Worm (Caenorhabditis elegans) whole organism, young adult: ENCODE results near the gene C06A8.6.

Experiments used
- C06A6.2 ChIP-seq: fragments of 200-800 bp; sonication (Bioruptor generic); conservative IDR thresholded peaks from 2 replicates; pipeline ENCODE4 v1.3.6; 2022; ENCODE audit warnings: missing genetic modification characterization, missing compliant biosample characterization
- D2030.7 ChIP-seq: fragments of 200-800 bp; sonication (Bioruptor generic); IDR thresholded peaks from 2 replicates; pipeline ENCODE4 v1.3.6; 2022; ENCODE audit warnings: missing genetic modification reagents, missing genetic modification characterization, missing compliant biosample characterization
- F22D6.2 ChIP-seq: sonication (generic microtip); optimal IDR thresholded peaks from 2 replicates; lab custom pipeline; 2016; ENCODE audit warnings: mild to moderate bottlenecking, missing genetic modification characterization, missing compliant biosample characterization
- F23B12.7 ChIP-seq: sonication (generic microtip); optimal IDR thresholded peaks from 2 replicates; lab custom pipeline; 2017; ENCODE audit warnings: missing genetic modification characterization, mild to moderate bottlenecking, missing compliant biosample characterization, antibody characterized with exemption, moderate library complexity; ENCODE audit not compliant: insufficient read depth
- K11D2.4 ChIP-seq: fragments of 200-800 bp; sonication (Bioruptor generic); IDR thresholded peaks from 2 replicates; pipeline ENCODE4 v1.3.6; 2022; ENCODE audit warnings: missing genetic modification reagents, missing genetic modification characterization, missing compliant biosample characterization
- Y56A3A.18 ChIP-seq: fragments of 200-800 bp; sonication (Bioruptor generic); IDR thresholded peaks from 2 replicates; pipeline ENCODE4 v1.3.6; 2022; ENCODE audit warnings: missing genetic modification reagents, missing genetic modification characterization, missing compliant biosample characterization
- Y95B8A.8 ChIP-seq: fragments of 200-800 bp; sonication (Bioruptor generic); IDR thresholded peaks from 2 replicates; pipeline ENCODE4 v1.3.6; 2022; ENCODE audit warnings: missing genetic modification reagents, missing genetic modification characterization, missing compliant biosample characterization
- attf-3 ChIP-seq: fragments of 200-800 bp; sonication (Bioruptor generic); conservative IDR thresholded peaks from 2 replicates; pipeline ENCODE4 v1.3.6; 2022; ENCODE audit warnings: missing genetic modification reagents, missing genetic modification characterization, missing compliant biosample characterization
- attf-5 ChIP-seq: fragments of 200-800 bp; sonication (Bioruptor generic); optimal IDR thresholded peaks from 2 replicates; lab custom pipeline; 2018; ENCODE audit warnings: mild to moderate bottlenecking, missing genetic modification characterization, missing compliant biosample characterization
- cebp-1 ChIP-seq, 2 experiments: fragments of 200-800 bp in 1 of 2; sonication (Bioruptor generic) in 1 of 2; sonication (generic microtip) in 1 of 2; IDR thresholded peaks in 1 of 2; optimal IDR thresholded peaks in 1 of 2; 2 replicates each; pipeline versions ENCODE4 v1.3.6 to Lab custom; 2017 to 2022; ENCODE audit warnings: missing compliant biosample characterization in 2 of 2, missing genetic modification characterization in 2 of 2, mild to moderate bottlenecking in 1 of 2, missing genetic modification reagents in 1 of 2, moderate library complexity in 1 of 2
- ceh-100 ChIP-seq: fragments of 200-800 bp; sonication (Bioruptor generic); IDR thresholded peaks from 2 replicates; pipeline ENCODE4 v1.3.6; 2022; ENCODE audit warnings: missing genetic modification reagents, missing genetic modification characterization, missing compliant biosample characterization
- ceh-58 ChIP-seq: fragments of 200-800 bp; sonication (Bioruptor generic); IDR thresholded peaks from 2 replicates; pipeline ENCODE4 v1.3.6; 2022; ENCODE audit warnings: missing genetic modification characterization, missing compliant biosample characterization
- chd-7 ChIP-seq: sonication (generic microtip); optimal IDR thresholded peaks from 2 replicates; lab custom pipeline; 2016; ENCODE audit warnings: mild to moderate bottlenecking, missing genetic modification characterization, moderate library complexity, missing compliant biosample characterization
- dox-1 ChIP-seq: fragments of 200-800 bp; sonication (Bioruptor generic); IDR thresholded peaks from 2 replicates; pipeline ENCODE4 v1.3.6; 2022; ENCODE audit warnings: missing genetic modification reagents, missing genetic modification characterization, missing compliant biosample characterization
- egl-44 ChIP-seq: fragments of 200-800 bp; sonication (Bioruptor generic); IDR thresholded peaks from 2 replicates; pipeline ENCODE4 v1.3.6; 2022; ENCODE audit warnings: missing genetic modification reagents, missing genetic modification characterization, missing compliant biosample characterization
- egrh-3 ChIP-seq: fragments of 200-800 bp; sonication (Bioruptor generic); IDR thresholded peaks from 2 replicates; pipeline ENCODE4 v1.3.6; 2022; ENCODE audit warnings: missing genetic modification reagents, missing genetic modification characterization, missing compliant biosample characterization
- ekl-4 ChIP-seq: fragments of 200-800 bp; sonication (Bioruptor generic); IDR thresholded peaks from 2 replicates; pipeline ENCODE4 v1.3.6; 2022; ENCODE audit warnings: missing genetic modification reagents, missing genetic modification characterization, missing compliant biosample characterization
- ets-4 ChIP-seq: fragments of 200-800 bp; sonication (Bioruptor generic); optimal IDR thresholded peaks from 2 replicates; lab custom pipeline; 2018; ENCODE audit warnings: mild to moderate bottlenecking, missing genetic modification characterization, missing compliant biosample characterization
- fkh-3 ChIP-seq: sonication (generic microtip); optimal IDR thresholded peaks from 2 replicates; lab custom pipeline; 2016; ENCODE audit warnings: mild to moderate bottlenecking, missing genetic modification characterization, missing compliant biosample characterization
- gei-17 ChIP-seq: fragments of 200-800 bp; sonication (Bioruptor generic); optimal IDR thresholded peaks from 2 replicates; lab custom pipeline; 2018; ENCODE audit warnings: mild to moderate bottlenecking, missing genetic modification characterization, missing compliant biosample characterization
- hlh-12 ChIP-seq: sonication (generic microtip); optimal IDR thresholded peaks from 2 replicates; lab custom pipeline; 2016; ENCODE audit warnings: missing genetic modification characterization, missing compliant biosample characterization
- let-526 ChIP-seq: fragments of 200-800 bp; sonication (Bioruptor generic); IDR thresholded peaks from 2 replicates; pipeline ENCODE4 v1.3.6; 2022; ENCODE audit warnings: missing genetic modification reagents, missing genetic modification characterization, missing compliant biosample characterization
- lin-54 ChIP-seq: fragments of 200-800 bp; sonication (Bioruptor generic); optimal IDR thresholded peaks from 2 replicates; lab custom pipeline; 2018; ENCODE audit warnings: mild to moderate bottlenecking, missing genetic modification characterization, missing compliant biosample characterization
- lsy-27 ChIP-seq: sonication (generic microtip); optimal IDR thresholded peaks from 2 replicates; lab custom pipeline; 2017; ENCODE audit warnings: missing genetic modification characterization, mild to moderate bottlenecking, missing compliant biosample characterization, antibody characterized with exemption, missing genotype, borderline replicate concordance; ENCODE audit not compliant: insufficient read depth
- mcd-1 ChIP-seq: fragments of 200-800 bp; sonication (Bioruptor generic); IDR thresholded peaks from 2 replicates; pipeline ENCODE4 v1.3.6; 2022; ENCODE audit warnings: missing genetic modification reagents, missing genetic modification characterization, missing compliant biosample characterization
- mxl-1 ChIP-seq: sonication (generic microtip); optimal IDR thresholded peaks from 2 replicates; lab custom pipeline; 2016; ENCODE audit warnings: missing genetic modification characterization, missing compliant biosample characterization
- nfyb-1 ChIP-seq: fragments of 200-800 bp; sonication (Bioruptor generic); IDR thresholded peaks from 2 replicates; pipeline ENCODE4 v1.3.6; 2022; ENCODE audit warnings: missing genetic modification reagents, missing genetic modification characterization, missing compliant biosample characterization
- nhr-120 ChIP-seq: fragments of 200-800 bp; sonication (Bioruptor generic); IDR thresholded peaks from 2 replicates; pipeline ENCODE4 v1.3.6; 2022; ENCODE audit warnings: missing genetic modification characterization, missing compliant biosample characterization
- nhr-90 ChIP-seq: sonication (generic microtip); optimal IDR thresholded peaks from 2 replicates; lab custom pipeline; 2016; ENCODE audit warnings: missing genotype, mild to moderate bottlenecking, missing genetic modification characterization, missing compliant biosample characterization
- pbrm-1 ChIP-seq: fragments of 200-800 bp; sonication (Bioruptor generic); IDR thresholded peaks from 2 replicates; pipeline ENCODE4 v1.3.6; 2022; ENCODE audit warnings: missing genetic modification reagents, missing genetic modification characterization, missing compliant biosample characterization
- rpc-1 ChIP-seq, 2 experiments: fragments of 150-350 bp in 1 of 2; sonication (generic microtip) in 1 of 2; optimal IDR thresholded peaks; 2 replicates each; lab custom pipeline; 2014 to 2018; ENCODE audit warnings: missing biosample characterization in 1 of 2, missing genetic modification characterization in 1 of 2, missing genetic modification reagents in 1 of 2, missing genotype in 1 of 2
- sdz-38 ChIP-seq: sonication (generic microtip); optimal IDR thresholded peaks from 2 replicates; lab custom pipeline; 2016; ENCODE audit warnings: missing genotype, missing genetic modification characterization, missing compliant biosample characterization
- somi-1 ChIP-seq: fragments of 200-800 bp; sonication (Bioruptor generic); optimal IDR thresholded peaks from 2 replicates; lab custom pipeline; 2018; ENCODE audit warnings: mild to moderate bottlenecking, missing genetic modification characterization, missing compliant biosample characterization
- tlf-1 ChIP-seq: fragments of 200-800 bp; sonication (Bioruptor generic); optimal IDR thresholded peaks from 2 replicates; lab custom pipeline; 2018; ENCODE audit warnings: mild to moderate bottlenecking, missing genetic modification characterization, missing compliant biosample characterization
- unc-62 ChIP-seq: fragments of 150-350 bp; optimal IDR thresholded peaks from 2 replicates; lab custom pipeline; 2014; ENCODE audit warnings: missing biosample characterization, missing genetic modification reagents, missing genetic modification characterization
- xnd-1 ChIP-seq: sonication (generic microtip); optimal IDR thresholded peaks from 2 replicates; lab custom pipeline; 2016; ENCODE audit warnings: missing genotype, missing genetic modification reagents, missing genetic modification characterization, missing compliant biosample characterization
- zfh-2 ChIP-seq: fragments of 200-800 bp; sonication (Bioruptor generic); conservative IDR thresholded peaks from 2 replicates; pipeline ENCODE4 v1.3.6; 2022; ENCODE audit warnings: missing genetic modification reagents, missing genetic modification characterization, missing compliant biosample characterization
- ztf-28 ChIP-seq: fragments of 200-800 bp; sonication (Bioruptor generic); IDR thresholded peaks from 2 replicates; pipeline ENCODE4 v1.3.6; 2022; ENCODE audit warnings: missing genetic modification reagents, missing genetic modification characterization, missing compliant biosample characterization
- ztf-3 ChIP-seq: fragments of 200-800 bp; sonication (Bioruptor generic); optimal IDR thresholded peaks from 2 replicates; lab custom pipeline; 2018; ENCODE audit warnings: mild to moderate bottlenecking, missing genetic modification characterization, missing compliant biosample characterization

C06A8.6 gene

DNA sequence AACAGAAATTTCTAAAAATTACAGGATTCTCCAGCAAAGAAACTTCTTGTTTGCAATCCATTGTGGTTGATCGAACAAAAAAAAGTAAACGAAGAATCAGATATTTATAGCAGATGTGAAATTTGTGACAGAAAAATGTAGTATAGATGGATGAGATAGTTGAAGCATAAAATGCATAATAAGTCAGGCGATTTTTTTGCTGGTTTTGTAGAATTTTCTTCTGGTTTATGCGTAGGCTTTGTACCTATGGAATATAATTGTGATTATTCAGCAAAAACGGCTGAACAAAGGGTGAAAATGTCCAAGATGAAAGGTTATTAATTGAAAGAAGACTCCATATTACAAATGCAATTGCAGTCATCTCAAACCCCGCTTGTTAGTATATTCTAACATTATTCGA is 6.8 kb upstream of the C06A8.6 start, which contains the start of gene srh-39:
Gene srh-39, minus strand, starts transcription at position 101 of the 400 bp plus-strand sequence.
- TF ChIP-seq nhr-90 (tag; lab: Kevin White, UChicago) (no peak), D2030.7 (no peak), xnd-1 (tag; lab: Kevin White, UChicago) (no peak), egl-44 (GFP tag; lab: Robert Waterston, UW) (no peak), lin-54 (GFP tag; lab: Kevin White, UChicago) (no peak), Y95B8A.8 (GFP tag; lab: Robert Waterston, UW) (no peak), ztf-28 (GFP tag; lab: Robert Waterston, UW) (no peak), unc-62 (no peak), F23B12.7 (tag; lab: Kevin White, UChicago) (no peak), ets-4 (no peak), hlh-12 (no peak), nfyb-1 (no peak), chd-7 (tag; lab: Kevin White, UChicago) (no peak), pbrm-1 (GFP tag; lab: Robert Waterston, UW) (no peak), ztf-3 (GFP tag; lab: Kevin White, UChicago) (no peak), egrh-3 (GFP tag; lab: Robert Waterston, UW) (no peak), ceh-100 (GFP tag; lab: Robert Waterston, UW) (no peak)

DNA sequence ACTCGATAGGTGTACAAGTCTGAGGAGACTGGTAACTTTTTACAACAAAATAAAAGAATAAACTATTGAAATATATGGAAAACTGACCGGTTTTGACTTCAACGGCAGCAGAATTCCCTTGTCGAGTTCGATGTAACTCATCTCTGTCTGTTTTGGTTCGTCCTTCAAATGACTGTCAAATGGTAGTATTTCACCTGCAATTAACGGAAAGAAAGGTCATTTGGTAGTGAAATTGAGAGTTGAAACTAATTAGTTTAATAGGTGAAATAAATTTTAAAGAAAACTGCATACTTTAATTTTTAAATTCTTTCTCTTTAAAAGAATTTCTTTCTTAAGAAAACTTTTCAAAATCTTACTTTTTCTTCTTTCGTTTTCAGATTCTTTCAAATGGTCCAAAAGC is 3.0 kb upstream of the C06A8.6 start:
- TF ChIP-seq zfh-2 (GFP tag; lab: Robert Waterston, UW) = no peak
- no peak for TF ChIP-seq C06A6.2 (GFP tag; lab: Robert Waterston, UW)
- TF ChIP-seq nhr-120 (GFP tag; lab: Robert Waterston, UW) = no peak
- no peak for TF ChIP-seq cebp-1 (GFP tag; IDR thresholded peaks at IDR 0.05; lab: Robert Waterston, UW)
- no peak for TF ChIP-seq cebp-1 (tag; optimal IDR thresholded peaks at IDR 0.05; lab: Kevin White, UChicago)
- TF ChIP-seq ceh-58 (GFP tag; lab: Robert Waterston, UW) = no peak
- no peak for TF ChIP-seq let-526
- TF ChIP-seq F22D6.2 (tag; lab: Kevin White, UChicago) = no peak
- TF ChIP-seq somi-1 (GFP tag; lab: Kevin White, UChicago) = no peak
- TF ChIP-seq gei-17 (GFP tag; lab: Kevin White, UChicago) = no peak
- TF ChIP-seq egrh-3 (GFP tag; lab: Robert Waterston, UW) = no peak

DNA sequence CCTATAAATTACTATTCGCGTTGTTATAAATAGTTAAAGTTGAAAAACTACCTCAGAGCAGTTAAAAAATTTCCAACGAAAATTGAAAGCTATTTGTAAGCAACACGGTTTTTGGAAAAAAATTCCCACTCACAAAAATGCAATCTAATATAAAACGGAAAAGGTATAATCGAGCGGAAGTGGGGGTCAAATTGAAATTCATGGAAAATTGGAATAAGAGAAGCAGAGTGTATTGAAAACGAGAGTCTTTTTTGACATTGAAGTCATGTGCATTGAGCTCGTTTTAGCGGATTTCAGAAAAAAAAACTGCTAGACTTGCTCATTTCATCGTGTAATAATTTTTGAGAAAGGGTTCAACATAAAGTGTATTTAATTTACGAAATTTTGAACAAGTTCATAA is 2.0 kb upstream of the C06A8.6 start:
- no peak for TF ChIP-seq dox-1 (GFP tag; lab: Robert Waterston, UW)
- TF ChIP-seq rpc-1 (optimal IDR thresholded peaks at IDR 0.05; lab: Kevin White, UChicago) = no peak
- no peak for TF ChIP-seq rpc-1 (tag; optimal IDR thresholded peaks at IDR 0.05; lab: Kevin White, UChicago)
- no peak for TF ChIP-seq sdz-38 (tag; lab: Kevin White, UChicago)
- TF ChIP-seq ztf-28 (GFP tag; lab: Robert Waterston, UW) = no peak
- no peak for TF ChIP-seq mxl-1 (tag; lab: Kevin White, UChicago)
- no peak for TF ChIP-seq fkh-3 (tag; lab: Kevin White, UChicago)
- TF ChIP-seq tlf-1 (GFP tag; lab: Kevin White, UChicago) = no peak

DNA sequence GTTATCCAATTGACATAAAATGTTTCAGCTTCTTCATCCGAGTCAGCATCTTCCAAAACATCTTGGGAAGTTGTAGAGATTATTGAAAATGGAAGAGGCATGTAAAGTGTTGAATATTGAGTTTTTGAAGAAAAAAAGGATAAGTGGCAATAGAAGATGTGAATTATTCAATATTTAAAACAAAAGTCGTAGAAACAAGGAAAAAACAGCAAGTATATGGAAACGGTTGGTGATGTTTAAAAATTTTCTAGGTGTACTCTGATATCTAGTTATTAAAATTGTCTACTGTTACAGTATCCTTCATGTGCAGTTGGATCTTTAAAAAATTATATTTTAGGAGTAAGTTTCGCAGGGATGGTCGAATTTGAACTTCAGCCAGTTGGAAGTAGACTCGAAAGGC is 382 bp upstream of the C06A8.6 start, which contains the start of gene C06A8.8:
Gene C06A8.8, minus strand, starts transcription at position 101 of the 400 bp plus-strand sequence.
- TF ChIP-seq attf-5 (GFP tag; lab: Kevin White, UChicago) (no peak), attf-3 (GFP tag; lab: Robert Waterston, UW) (no peak), tlf-1 (GFP tag; lab: Kevin White, UChicago) (no peak), Y56A3A.18 (GFP tag; lab: Robert Waterston, UW) (no peak), ekl-4 (GFP tag; lab: Robert Waterston, UW) (no peak), K11D2.4 (GFP tag; lab: Robert Waterston, UW) (no peak), fkh-3 (tag; lab: Kevin White, UChicago) (no peak), mcd-1 (GFP tag; lab: Robert Waterston, UW) (no peak), hlh-12 (no peak), lsy-27 (no peak)
- TF ChIP-seq, all 124 proteins: peak for 0
